Worm (Caenorhabditis elegans) whole organism, midembryonic: ENCODE measurements around the gene K01G12.3.

Source experiments
- T22C8.4 ChIP-seq: fragments of 200-800 bp; sonication (Bioruptor generic); IDR thresholded peaks from 2 replicates; pipeline ENCODE4 v1.3.6; 2022; ENCODE audit warnings: missing genetic modification characterization, missing compliant biosample characterization
- cog-1 ChIP-seq: sonication (generic microtip); optimal IDR thresholded peaks from 2 replicates; lab custom pipeline; 2016; ENCODE audit warnings: missing genetic modification characterization, missing compliant biosample characterization
- flt-1 ChIP-seq: fragments of 200-800 bp; sonication (Bioruptor generic); IDR thresholded peaks from 2 replicates; pipeline ENCODE4 v1.3.6; 2022; ENCODE audit warnings: missing genetic modification characterization, missing compliant biosample characterization
- klf-2 ChIP-seq: fragments of 200-800 bp; sonication (Bioruptor generic); conservative IDR thresholded peaks from 2 replicates; pipeline ENCODE4 v1.3.6; 2022; ENCODE audit warnings: missing genetic modification reagents, missing genetic modification characterization, missing compliant biosample characterization
- med-1 ChIP-seq: sonication (generic microtip); optimal IDR thresholded peaks from 2 replicates; lab custom pipeline; 2017; ENCODE audit warnings: missing genetic modification characterization, mild to moderate bottlenecking, missing compliant biosample characterization, antibody characterized with exemption, missing genetic modification reagents; ENCODE audit not compliant: insufficient read depth
- ref-1 ChIP-seq: fragments of 200-800 bp; sonication (Bioruptor generic); conservative IDR thresholded peaks from 2 replicates; pipeline ENCODE4 v1.3.6; 2022; ENCODE audit warnings: missing genetic modification reagents, missing genetic modification characterization, missing compliant biosample characterization
- tab-1 ChIP-seq: fragments of 200-800 bp; sonication (Bioruptor generic); IDR thresholded peaks from 2 replicates; pipeline ENCODE4 v1.3.6; 2022; ENCODE audit warnings: missing genetic modification characterization, missing compliant biosample characterization
- ztf-23 ChIP-seq: fragments of 200-800 bp; sonication (Bioruptor generic); IDR thresholded peaks from 2 replicates; pipeline ENCODE4 v1.3.6; 2022; ENCODE audit warnings: missing genetic modification reagents, missing genetic modification characterization, missing compliant biosample characterization
- ztf-29 ChIP-seq: fragments of 200-800 bp; sonication (Bioruptor generic); IDR thresholded peaks from 2 replicates; pipeline ENCODE4 v1.3.6; 2022; ENCODE audit warnings: missing genetic modification reagents, missing genetic modification characterization, missing compliant biosample characterization

K01G12.3 gene

ce11 chrIV:14193196-14193595, at the start of gene K01G12.3:
Gene K01G12.3 (plus strand): TSS chrIV:14193496.
- no peak for TF ChIP-seq ztf-29 (GFP tag; lab: Robert Waterston, UW)
- no peak for TF ChIP-seq ztf-23 (GFP tag; lab: Robert Waterston, UW)
- TF ChIP-seq tab-1 (GFP tag; lab: Robert Waterston, UW) = no peak
- TF ChIP-seq cog-1 = no peak
- TF ChIP-seq ref-1 (GFP tag; lab: Robert Waterston, UW) = no peak
- no peak for TF ChIP-seq klf-2 (GFP tag; lab: Robert Waterston, UW)
- no peak for TF ChIP-seq flt-1 (GFP tag; lab: Robert Waterston, UW)
- TF ChIP-seq med-1 (GFP tag; lab: Kevin White, UChicago) = no peak
- TF ChIP-seq T22C8.4 (GFP tag; lab: Robert Waterston, UW) = no peak

ce11 chrIV:14145594-14145993, 47.7 kb upstream of the K01G12.3 start, which contains the start of gene oac-37:
Gene oac-37 (plus strand): TSS chrIV:14145894.
- TF ChIP-seq T22C8.4 (GFP tag; lab: Robert Waterston, UW) (no peak), ztf-29 (GFP tag; lab: Robert Waterston, UW) (no peak), cog-1 (no peak), ref-1 (GFP tag; lab: Robert Waterston, UW) (no peak), klf-2 (GFP tag; lab: Robert Waterston, UW) (no peak), flt-1 (GFP tag; lab: Robert Waterston, UW) (no peak), ztf-23 (GFP tag; lab: Robert Waterston, UW) (no peak)

ce11 chrIV:14153261-14153660, 40.0 kb upstream of the K01G12.3 start, which contains the start of gene oac-38:
Gene oac-38 (minus strand): TSS chrIV:14153361.
- TF ChIP-seq ztf-23 (GFP tag; lab: Robert Waterston, UW) (no peak), ref-1 (GFP tag; lab: Robert Waterston, UW) (no peak)

- no peak for TF ChIP-seq cog-1
Measured at ce11 chrIV:14158086-14158485, 35.2 kb upstream of the K01G12.3 start, which contains the start of gene R05A10.8. Gene R05A10.8 (minus strand): TSS chrIV:14158186.

ce11 chrIV:14162772-14163171, 30.5 kb upstream of the K01G12.3 start, which contains the start of gene R05A10.7:
Gene R05A10.7 (minus strand): TSS chrIV:14162872.
- TF ChIP-seq ztf-29 (GFP tag; lab: Robert Waterston, UW) = no peak
- no peak for TF ChIP-seq ztf-23 (GFP tag; lab: Robert Waterston, UW)
- no peak for TF ChIP-seq ref-1 (GFP tag; lab: Robert Waterston, UW)
- no peak for TF ChIP-seq klf-2 (GFP tag; lab: Robert Waterston, UW)
- TF ChIP-seq tab-1 (GFP tag; lab: Robert Waterston, UW) = no peak
- no peak for TF ChIP-seq flt-1 (GFP tag; lab: Robert Waterston, UW)
- no peak for TF ChIP-seq T22C8.4 (GFP tag; lab: Robert Waterston, UW)
- TF ChIP-seq med-1 (GFP tag; lab: Kevin White, UChicago) = no peak
- TF ChIP-seq cog-1 = no peak

ce11 chrIV:14164109-14164508, 29.2 kb upstream of the K01G12.3 start:
- TF ChIP-seq med-1 (GFP tag; lab: Kevin White, UChicago) (no peak), tab-1 (GFP tag; lab: Robert Waterston, UW) (no peak), klf-2 (GFP tag; lab: Robert Waterston, UW) (no peak), ref-1 (GFP tag; lab: Robert Waterston, UW) (no peak), cog-1 (no peak), T22C8.4 (GFP tag; lab: Robert Waterston, UW) (no peak), ztf-29 (GFP tag; lab: Robert Waterston, UW) (no peak), flt-1 (GFP tag; lab: Robert Waterston, UW) (no peak), ztf-23 (GFP tag; lab: Robert Waterston, UW) (no peak)

- TF ChIP-seq ref-1 (GFP tag; lab: Robert Waterston, UW) = no peak
- TF ChIP-seq klf-2 (GFP tag; lab: Robert Waterston, UW) = no peak
- TF ChIP-seq cog-1 = no peak
- TF ChIP-seq T22C8.4 (GFP tag; lab: Robert Waterston, UW) = no peak
- TF ChIP-seq flt-1 (GFP tag; lab: Robert Waterston, UW) = no peak
- no peak for TF ChIP-seq ztf-23 (GFP tag; lab: Robert Waterston, UW)
- TF ChIP-seq ztf-29 (GFP tag; lab: Robert Waterston, UW) = no peak
- TF ChIP-seq med-1 (GFP tag; lab: Kevin White, UChicago) = no peak
- TF ChIP-seq tab-1 (GFP tag; lab: Robert Waterston, UW) = no peak
Measured at ce11 chrIV:14165476-14165875, 27.8 kb upstream of the K01G12.3 start, which contains the start of gene R05A10.6. Gene R05A10.6 (plus strand): TSS chrIV:14165776.

ce11 chrIV:14172181-14172580, 21.1 kb upstream of the K01G12.3 start, which contains the start of gene R05A10.4:
Gene R05A10.4 (plus strand): TSS chrIV:14172481.
- TF ChIP-seq med-1 (GFP tag; lab: Kevin White, UChicago) (no peak), ztf-29 (GFP tag; lab: Robert Waterston, UW) (no peak), klf-2 (GFP tag; lab: Robert Waterston, UW) (no peak), cog-1 (no peak), flt-1 (GFP tag; lab: Robert Waterston, UW) (no peak), ztf-23 (GFP tag; lab: Robert Waterston, UW) (no peak)

ce11 chrIV:14176373-14176772, 16.9 kb upstream of the K01G12.3 start, which contains the start of gene R05A10.3:
Gene R05A10.3 (minus strand): TSS chrIV:14176473.
- TF ChIP-seq cog-1 (no peak), ztf-29 (GFP tag; lab: Robert Waterston, UW) (no peak), tab-1 (GFP tag; lab: Robert Waterston, UW) (no peak), ref-1 (GFP tag; lab: Robert Waterston, UW) (no peak), klf-2 (GFP tag; lab: Robert Waterston, UW) (no peak)

- TF ChIP-seq flt-1 (GFP tag; lab: Robert Waterston, UW) (no peak), ref-1 (GFP tag; lab: Robert Waterston, UW) (no peak), ztf-23 (GFP tag; lab: Robert Waterston, UW) (no peak), tab-1 (GFP tag; lab: Robert Waterston, UW) (no peak), klf-2 (GFP tag; lab: Robert Waterston, UW) (no peak), ztf-29 (GFP tag; lab: Robert Waterston, UW) (no peak), cog-1 (no peak), med-1 (GFP tag; lab: Kevin White, UChicago) (no peak), T22C8.4 (GFP tag; lab: Robert Waterston, UW) (no peak)
Measured at ce11 chrIV:14177058-14177457, 16.2 kb upstream of the K01G12.3 start, which contains the start of gene R05A10.2. Gene R05A10.2 (plus strand): TSS chrIV:14177271.
